Fruit fly (Drosophila melanogaster) whole organism, embryonic: Measurements from ENCODE around the gene CG15390.

ENCODE experiments used
- Atf6 ChIP-seq: fragments of 200-800 bp; sonication (Bioruptor generic); IDR thresholded peaks from 2 replicates; pipeline ENCODE4 v1.3.6; 2022; ENCODE audit warnings: missing biosample characterization, missing genetic modification characterization
- Awh ChIP-seq: fragments of 200-800 bp; sonication (Bioruptor generic); IDR thresholded peaks from 2 replicates; pipeline ENCODE4, ENCODE4 v1.3.6; 2022; ENCODE audit warnings: missing biosample characterization, missing genetic modification characterization
- Bteb2 ChIP-seq: fragments of 200-800 bp; sonication (Bioruptor generic); optimal IDR thresholded peaks from 2 replicates; lab custom pipeline; 2016; ENCODE audit warnings: missing biosample characterization, missing genetic modification characterization
- CG10654 ChIP-seq: fragments of 200-800 bp; sonication (Bioruptor generic); optimal IDR thresholded peaks from 2 replicates; lab custom pipeline; 2016; ENCODE audit warnings: missing biosample characterization, missing genetic modification characterization
- CG12942 ChIP-seq: fragments of 200-800 bp; sonication (Bioruptor generic); optimal IDR thresholded peaks from 3 replicates; lab custom pipeline; 2016; ENCODE audit warnings: missing biosample characterization, missing genetic modification characterization
- CG13894 ChIP-seq: fragments of 200-800 bp; sonication (Bioruptor generic); optimal IDR thresholded peaks from 3 replicates; lab custom pipeline; 2018; ENCODE audit warnings: missing biosample characterization, mild to moderate bottlenecking, missing genetic modification characterization, moderate library complexity
- CG15269 ChIP-seq: fragments of 200-800 bp; sonication (Bioruptor generic); optimal IDR thresholded peaks from 2 replicates; lab custom pipeline; 2018; ENCODE audit warnings: missing biosample characterization, mild to moderate bottlenecking, missing genetic modification characterization, moderate library complexity
- CG16813 ChIP-seq: fragments of 200-800 bp; sonication (Bioruptor generic); IDR thresholded peaks from 3 replicates; pipeline ENCODE4 v1.3.6; 2022; ENCODE audit warnings: missing biosample characterization, missing genetic modification characterization; ENCODE audit not compliant: partially characterized antibody
- CG18011 ChIP-seq: fragments of 200-800 bp; sonication (Bioruptor generic); optimal IDR thresholded peaks from 2 replicates; lab custom pipeline; 2017; ENCODE audit warnings: missing biosample characterization, missing genetic modification characterization, mild to moderate bottlenecking, moderate library complexity, missing genotype
- CG2116 ChIP-seq: fragments of 200-800 bp; sonication (Bioruptor generic); optimal IDR thresholded peaks from 3 replicates; lab custom pipeline; 2018; ENCODE audit warnings: missing biosample characterization, mild to moderate bottlenecking, missing genetic modification characterization
- CG34422 ChIP-seq: fragments of 200-800 bp; sonication (Bioruptor generic); IDR thresholded peaks from 3 replicates; pipeline ENCODE4 v1.3.6; 2022; ENCODE audit warnings: missing biosample characterization, missing genetic modification characterization
- CG6765 ChIP-seq: fragments of 200-800 bp; sonication (Bioruptor generic); optimal IDR thresholded peaks from 3 replicates; lab custom pipeline; 2017; ENCODE audit warnings: missing biosample characterization, mild to moderate bottlenecking, missing genetic modification characterization
- CG7839 ChIP-seq: fragments of 200-800 bp; sonication (Bioruptor generic); optimal IDR thresholded peaks from 3 replicates; lab custom pipeline; 2018; ENCODE audit warnings: missing biosample characterization, mild to moderate bottlenecking, missing genetic modification characterization, moderate library complexity
- CG7963 ChIP-seq: fragments of 200-800 bp; sonication (Bioruptor generic); IDR thresholded peaks from 3 replicates; pipeline ENCODE4 v1.3.6; 2022; ENCODE audit warnings: missing biosample characterization, missing genetic modification characterization; ENCODE audit not compliant: partially characterized antibody
- CG7987 ChIP-seq: fragments of 200-800 bp; sonication (Bioruptor generic); optimal IDR thresholded peaks from 2 replicates; lab custom pipeline; 2018; ENCODE audit warnings: missing biosample characterization, mild to moderate bottlenecking, missing genetic modification characterization, moderate library complexity
- CG9797 ChIP-seq: fragments of 200-800 bp; sonication (Bioruptor generic); optimal IDR thresholded peaks from 3 replicates; lab custom pipeline; 2018; ENCODE audit warnings: missing biosample characterization, mild to moderate bottlenecking, missing genetic modification characterization
- D ChIP-seq, 2 experiments: fragments of 200-800 bp in 1 of 2; fragments of >200 bp in 1 of 2; sonication (Bioruptor generic) in 1 of 2; optimal IDR thresholded peaks; 2 replicates in 1 of 2; 3 replicates in 1 of 2; lab custom pipeline; 2017; ENCODE audit warnings: mild to moderate bottlenecking in 1 of 2, missing biosample characterization in 1 of 2, missing genetic modification characterization in 1 of 2, missing genetic modification reagents in 1 of 2
- Dip3 ChIP-seq: fragments of 200-800 bp; sonication (Bioruptor generic); optimal IDR thresholded peaks from 3 replicates; lab custom pipeline; 2016; ENCODE audit warnings: missing biosample characterization, missing genetic modification characterization
- E2f2 ChIP-seq: fragments of 200-800 bp; sonication (Bioruptor generic); IDR thresholded peaks from 2 replicates; pipeline ENCODE4 v1.3.6; 2022; ENCODE audit warnings: missing biosample characterization, missing genetic modification characterization
- Fer2 ChIP-seq: fragments of 200-800 bp; sonication (Bioruptor generic); optimal IDR thresholded peaks from 2 replicates; lab custom pipeline; 2018; ENCODE audit warnings: missing biosample characterization, mild to moderate bottlenecking, missing genetic modification characterization, moderate library complexity
- HLH3B ChIP-seq: fragments of 200-800 bp; sonication (Bioruptor generic); IDR thresholded peaks from 2 replicates; pipeline ENCODE4 v1.3.6; 2022; ENCODE audit warnings: missing biosample characterization, missing genetic modification characterization
- HLH54F ChIP-seq: fragments of 200-800 bp; sonication (Bioruptor generic); optimal IDR thresholded peaks from 3 replicates; lab custom pipeline; 2016; ENCODE audit warnings: missing biosample characterization, missing genetic modification characterization
- HLHmδ ChIP-seq: fragments of 200-800 bp; sonication (Bioruptor generic); optimal IDR thresholded peaks from 2 replicates; lab custom pipeline; 2018; ENCODE audit warnings: missing biosample characterization, mild to moderate bottlenecking, missing genetic modification characterization, moderate library complexity
- Kr ChIP-seq: fragments of 200-800 bp; sonication (Bioruptor generic); optimal IDR thresholded peaks from 2 replicates; lab custom pipeline; 2017; ENCODE audit warnings: missing biosample characterization, mild to moderate bottlenecking, missing genetic modification characterization
- Lpt ChIP-seq: fragments of >200 bp; optimal IDR thresholded peaks from 2 replicates; lab custom pipeline; 2018; ENCODE audit warnings: missing biosample characterization, missing genetic modification characterization
- Meics ChIP-seq: fragments of 200-800 bp; sonication (Bioruptor generic); optimal IDR thresholded peaks from 2 replicates; lab custom pipeline; 2017; ENCODE audit warnings: missing biosample characterization, mild to moderate bottlenecking, missing genetic modification characterization
- Mes4 ChIP-seq: fragments of 200-800 bp; sonication (Bioruptor generic); optimal IDR thresholded peaks from 2 replicates; lab custom pipeline; 2016; ENCODE audit warnings: missing biosample characterization, missing genetic modification characterization
- Opbp ChIP-seq: fragments of 200-800 bp; sonication (Bioruptor generic); IDR thresholded peaks from 3 replicates; pipeline ENCODE4 v1.3.6; 2022; ENCODE audit warnings: missing biosample characterization, missing genetic modification characterization; ENCODE audit not compliant: partially characterized antibody
- Poxn ChIP-seq: fragments of 200-800 bp; sonication (Bioruptor generic); IDR thresholded peaks from 2 replicates; pipeline ENCODE4 v1.3.6; 2022; ENCODE audit warnings: missing biosample characterization, missing genetic modification characterization
- Scr ChIP-seq: fragments of 200-800 bp; sonication (Bioruptor generic); IDR thresholded peaks from 2 replicates; pipeline ENCODE4 v1.3.6; 2022; ENCODE audit warnings: missing biosample characterization, missing genetic modification characterization; ENCODE audit not compliant: partially characterized antibody
- ara ChIP-seq: fragments of 200-800 bp; sonication (Bioruptor generic); IDR thresholded peaks from 2 replicates; pipeline ENCODE4 v1.3.6; 2022; ENCODE audit warnings: missing biosample characterization, missing genetic modification characterization
- br ChIP-seq: fragments of >200 bp; optimal IDR thresholded peaks from 2 replicates; lab custom pipeline; 2017
- chinmo ChIP-seq: fragments of 200-800 bp; sonication (Bioruptor generic); IDR thresholded peaks from 4 replicates; pipeline ENCODE4 v1.3.6; 2022; ENCODE audit warnings: missing biosample characterization, missing genetic modification characterization; ENCODE audit not compliant: partially characterized antibody
- chm ChIP-seq: fragments of 200-800 bp; sonication (Bioruptor generic); IDR thresholded peaks from 2 replicates; pipeline ENCODE4 v1.3.6; 2022; ENCODE audit warnings: missing biosample characterization, missing genetic modification characterization
- da ChIP-seq: fragments of 200-800 bp; sonication (Bioruptor generic); optimal IDR thresholded peaks from 2 replicates; lab custom pipeline; 2016; ENCODE audit warnings: missing biosample characterization, missing genetic modification characterization
- fru ChIP-seq: fragments of >200 bp; optimal IDR thresholded peaks from 2 replicates; lab custom pipeline; 2017
- kni ChIP-seq: fragments of 200-800 bp; sonication (Bioruptor generic); optimal IDR thresholded peaks from 3 replicates; lab custom pipeline; 2017; ENCODE audit warnings: mild to moderate bottlenecking, missing biosample characterization, missing genetic modification reagents, missing genetic modification characterization
- lilli ChIP-seq: fragments of 200-800 bp; sonication (Bioruptor generic); optimal IDR thresholded peaks from 3 replicates; lab custom pipeline; 2016; ENCODE audit warnings: missing biosample characterization, missing genetic modification characterization
- maf-S ChIP-seq: fragments of 200-800 bp; sonication (Bioruptor generic); optimal IDR thresholded peaks from 2 replicates; lab custom pipeline; 2016; ENCODE audit warnings: missing biosample characterization, missing genetic modification characterization
- mam ChIP-seq: fragments of 200-800 bp; sonication (Bioruptor generic); optimal IDR thresholded peaks from 3 replicates; lab custom pipeline; 2016; ENCODE audit warnings: missing biosample characterization, missing genetic modification characterization
- sens ChIP-seq: fragments of 200-800 bp; sonication (Bioruptor generic); peaks from one replicate; lab custom pipeline; 2016; ENCODE audit warnings: missing biosample characterization, missing genetic modification characterization
- seq ChIP-seq: fragments of 200-800 bp; sonication (Bioruptor generic); IDR thresholded peaks from 2 replicates; pipeline ENCODE4 v1.3.6; 2022; ENCODE audit warnings: missing biosample characterization, missing genetic modification characterization
- stc ChIP-seq: fragments of 200-800 bp; sonication (Bioruptor generic); IDR thresholded peaks from 2 replicates; pipeline ENCODE4 v1.3.6; 2022; ENCODE audit warnings: missing biosample characterization, missing genetic modification characterization
- stwl ChIP-seq: fragments of 200-800 bp; sonication (Bioruptor generic); optimal IDR thresholded peaks from 3 replicates; lab custom pipeline; 2018; ENCODE audit warnings: missing biosample characterization, mild to moderate bottlenecking, missing genetic modification characterization, moderate library complexity
- sug ChIP-seq: fragments of 200-800 bp; optimal IDR thresholded peaks from 2 replicates; lab custom pipeline; 2019; ENCODE audit warnings: missing biosample characterization, mild to moderate bottlenecking, missing genetic modification characterization, moderate library complexity
- tll ChIP-seq, 2 experiments: fragments of 200-800 bp in 1 of 2; fragments of >200 bp in 1 of 2; sonication (Bioruptor generic) in 1 of 2; optimal IDR thresholded peaks; 2 replicates each; lab custom pipeline; 2017 to 2019; ENCODE audit warnings: missing biosample characterization in 2 of 2, missing genetic modification characterization in 2 of 2, mild to moderate bottlenecking in 1 of 2, moderate library complexity in 1 of 2
- toy ChIP-seq: fragments of 200-800 bp; sonication (Bioruptor generic); IDR thresholded peaks from 2 replicates; pipeline ENCODE4 v1.3.6; 2022; ENCODE audit warnings: missing biosample characterization, missing genetic modification characterization
- tx ChIP-seq: fragments of 200-800 bp; sonication (Bioruptor generic); optimal IDR thresholded peaks from 2 replicates; lab custom pipeline; 2016; ENCODE audit warnings: missing biosample characterization, missing genetic modification characterization
- wdn ChIP-seq: fragments of 200-800 bp; sonication (Bioruptor generic); IDR thresholded peaks from 2 replicates; pipeline ENCODE4 v1.3.6; 2022; ENCODE audit warnings: missing biosample characterization, missing genetic modification characterization

CG15390 gene

DNA sequence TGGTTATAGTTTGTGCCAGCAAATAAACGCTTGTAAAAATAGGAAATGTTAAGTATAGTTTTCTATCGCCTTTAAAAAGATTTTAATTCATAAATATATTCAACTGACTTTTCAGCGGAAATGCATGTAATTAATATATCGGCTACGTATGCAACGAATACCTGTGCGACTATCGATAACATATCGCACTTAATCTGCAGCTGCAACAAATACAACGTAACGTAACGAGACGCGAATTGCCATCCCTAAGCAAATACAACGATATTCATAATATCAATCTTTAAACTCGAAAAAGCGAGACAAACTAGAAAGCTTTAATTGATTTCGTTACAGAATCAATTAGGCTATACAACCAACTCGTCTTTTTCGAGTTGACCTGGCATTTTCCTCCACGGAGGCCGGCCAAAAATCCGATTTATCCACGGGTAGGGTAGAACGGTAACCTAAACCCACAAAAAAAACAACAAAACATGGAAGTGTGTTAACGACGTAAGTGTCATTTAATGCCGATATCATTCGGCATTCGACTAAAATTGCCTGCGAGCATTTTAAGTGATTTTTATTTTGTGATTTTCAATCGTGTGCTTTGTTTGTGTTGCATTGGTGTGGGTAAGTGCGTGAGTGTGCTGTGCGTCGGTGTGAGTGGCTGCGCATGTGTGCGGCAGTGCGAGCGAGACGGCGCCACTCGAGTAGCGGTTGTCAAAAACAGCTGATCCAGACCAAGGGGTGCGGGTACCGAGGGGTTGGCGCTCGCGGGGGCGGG lies 1.3 kb downstream of the CG15390 start, which contains the start of gene Atxn7 (continued):
- TF ChIP-seq tll (GFP tag; optimal IDR thresholded peaks at IDR 0.05; lab: Kevin White, UChicago) (peak in 1 of 2 experiments; percentile 82), tx (peak; percentile 21), CG12942 (GFP tag; lab: Kevin White, UChicago) (peak; percentile 17), ara (peak; percentile 61), CG10654 (peak; percentile 15), CG7963 (GFP tag; lab: Robert Waterston, UW) (peak; percentile 97), Fer2 (tag; lab: Kevin White, UChicago) (peak; percentile 41), D (optimal IDR thresholded peaks at IDR 0.05; lab: Kevin White, UChicago) (no peak), D (GFP tag; optimal IDR thresholded peaks at IDR 0.05; lab: Kevin White, UChicago) (peak; percentile 22), stwl (tag; lab: Kevin White, UChicago) (peak; percentile 97), CG7987 (GFP tag; lab: Kevin White, UChicago) (peak; percentile 89), CG15269 (tag; lab: Kevin White, UChicago) (peak; percentile 65), mam (GFP tag; lab: Kevin White, UChicago) (peak; percentile 15), stc (GFP tag; lab: Robert Waterston, UW) (peak; percentile 56; the same call in 1 of the 2 replicates), Lpt (GFP tag; lab: Kevin White, UChicago) (no peak), Dip3 (GFP tag; lab: Kevin White, UChicago) (no peak), maf-S (GFP tag; lab: Kevin White, UChicago) (peak; percentile 26), chinmo (GFP tag; lab: Robert Waterston, UW) (peak; percentile 99), fru (no peak), sug (tag; lab: Kevin White, UChicago) (peak; percentile 89), Poxn (GFP tag; lab: Robert Waterston, UW) (no peak), CG7839 (peak; percentile 54), Meics (GFP tag; lab: Kevin White, UChicago) (peak; percentile 70), CG9797 (peak; percentile 18), chm (peak; percentile 90), Bteb2 (GFP tag; lab: Kevin White, UChicago) (peak; percentile 42), Scr (GFP tag; lab: Robert Waterston, UW) (peak; percentile 96), toy (GFP tag; lab: Robert Waterston, UW) (no peak), kni (GFP tag; lab: Kevin White, UChicago) (peak; percentile 56), CG34422 (peak; percentile 94), Awh (GFP tag; lab: Robert Waterston, UW) (peak; percentile 42; the same call in 1 of the 2 replicates), HLH54F (GFP tag; lab: Kevin White, UChicago) (peak; percentile 31), da (peak; percentile 77), CG6765 (GFP tag; lab: Kevin White, UChicago) (peak; percentile 56), CG2116 (GFP tag; lab: Kevin White, UChicago) (peak; percentile 93), HLH3B (GFP tag; lab: Robert Waterston, UW) (peak; percentile 59; the same call in 1 of the 2 replicates), seq (GFP tag; lab: Robert Waterston, UW) (peak; percentile 53; the same call in 1 of the 2 replicates), CG13894 (tag; lab: Kevin White, UChicago) (peak; percentile 36), HLHmδ (peak; percentile 79), br (lab: Kevin White, UChicago) (no peak), Atf6 (GFP tag; lab: Robert Waterston, UW) (peak; percentile 39), CG16813 (peak; percentile 97), CG18011 (GFP tag; lab: Kevin White, UChicago) (peak; percentile 67), E2f2 (GFP tag; lab: Robert Waterston, UW) (peak; percentile 46), Opbp (GFP tag; lab: Robert Waterston, UW) (peak; percentile 99), Kr (no peak), wdn (peak; percentile 44; the same call in 1 of the 2 replicates), lilli (GFP tag; lab: Kevin White, UChicago) (peak; percentile 63), Mes4 (GFP tag; lab: Kevin White, UChicago) (peak; percentile 73), sens (GFP tag; lab: Kevin White, UChicago) (peak; percentile 93)
